Worm (Caenorhabditis elegans) whole organism, young adult: Measurements from ENCODE around the gene C33F10.1.
A peak's percentile ranks its signal among the peaks of the same experiment; 100 is the strongest.
"Not testable (repeated sequence)": the region's sequence is repeated elsewhere in the genome, so short reads cannot be mapped to it uniquely, and the experiment has no call there.

Experiments used
- B0019.2 ChIP-seq: fragments of 200-800 bp; sonication (Bioruptor generic); conservative IDR thresholded peaks from 2 replicates; pipeline ENCODE4 v1.3.6; 2022; ENCODE audit warnings: missing genetic modification reagents, missing genetic modification characterization, missing compliant biosample characterization
- B0261.1 ChIP-seq: sonication (generic microtip); optimal IDR thresholded peaks from 2 replicates; lab custom pipeline; 2016; ENCODE audit warnings: mild to moderate bottlenecking, missing genetic modification characterization, moderate library complexity, missing compliant biosample characterization
- C06A6.2 ChIP-seq: fragments of 200-800 bp; sonication (Bioruptor generic); conservative IDR thresholded peaks from 2 replicates; pipeline ENCODE4 v1.3.6; 2022; ENCODE audit warnings: missing genetic modification characterization, missing compliant biosample characterization
- F22D6.2 ChIP-seq: sonication (generic microtip); optimal IDR thresholded peaks from 2 replicates; lab custom pipeline; 2016; ENCODE audit warnings: mild to moderate bottlenecking, missing genetic modification characterization, missing compliant biosample characterization
- F57C9.4 ChIP-seq: sonication (generic microtip); optimal IDR thresholded peaks from 2 replicates; lab custom pipeline; 2017; ENCODE audit warnings: mild to moderate bottlenecking, missing genetic modification characterization, missing compliant biosample characterization
- K12H6.12 ChIP-seq: fragments of 200-800 bp; sonication (Bioruptor generic); optimal IDR thresholded peaks from 2 replicates; lab custom pipeline; 2018; ENCODE audit warnings: mild to moderate bottlenecking, missing genetic modification characterization, missing compliant biosample characterization
- T07F8.4 ChIP-seq: sonication (generic microtip); optimal IDR thresholded peaks from 2 replicates; lab custom pipeline; 2016; ENCODE audit warnings: mild to moderate bottlenecking, missing genetic modification characterization, moderate library complexity, missing compliant biosample characterization
- T26A5.8 ChIP-seq: sonication (generic microtip); optimal IDR thresholded peaks from 2 replicates; lab custom pipeline; 2016; ENCODE audit warnings: missing genetic modification characterization, missing compliant biosample characterization
- Y95B8A.8 ChIP-seq: fragments of 200-800 bp; sonication (Bioruptor generic); IDR thresholded peaks from 2 replicates; pipeline ENCODE4 v1.3.6; 2022; ENCODE audit warnings: missing genetic modification reagents, missing genetic modification characterization, missing compliant biosample characterization
- ZK185.1 ChIP-seq: sonication (generic microtip); optimal IDR thresholded peaks from 2 replicates; lab custom pipeline; 2016; ENCODE audit warnings: mild to moderate bottlenecking, missing genetic modification characterization, missing compliant biosample characterization; ENCODE audit not compliant: poor library complexity, severe bottlenecking
- attf-3 ChIP-seq: fragments of 200-800 bp; sonication (Bioruptor generic); conservative IDR thresholded peaks from 2 replicates; pipeline ENCODE4 v1.3.6; 2022; ENCODE audit warnings: missing genetic modification reagents, missing genetic modification characterization, missing compliant biosample characterization
- attf-5 ChIP-seq: fragments of 200-800 bp; sonication (Bioruptor generic); optimal IDR thresholded peaks from 2 replicates; lab custom pipeline; 2018; ENCODE audit warnings: mild to moderate bottlenecking, missing genetic modification characterization, missing compliant biosample characterization
- attf-6 ChIP-seq: fragments of 200-800 bp; sonication (Bioruptor generic); IDR thresholded peaks from 2 replicates; pipeline ENCODE4 v1.3.6; 2022; ENCODE audit warnings: missing genetic modification reagents, missing genetic modification characterization, missing compliant biosample characterization
- bed-2 ChIP-seq: fragments of 200-800 bp; sonication (Bioruptor generic); IDR thresholded peaks from 2 replicates; pipeline ENCODE4 v1.3.6; 2022; ENCODE audit warnings: missing genetic modification reagents, missing genetic modification characterization, missing compliant biosample characterization
- cebp-1 ChIP-seq, 2 experiments: fragments of 200-800 bp in 1 of 2; sonication (Bioruptor generic) in 1 of 2; sonication (generic microtip) in 1 of 2; IDR thresholded peaks in 1 of 2; optimal IDR thresholded peaks in 1 of 2; 2 replicates each; pipeline versions ENCODE4 v1.3.6 to Lab custom; 2017 to 2022; ENCODE audit warnings: missing compliant biosample characterization in 2 of 2, missing genetic modification characterization in 2 of 2, mild to moderate bottlenecking in 1 of 2, missing genetic modification reagents in 1 of 2, moderate library complexity in 1 of 2
- cebp-2 ChIP-seq: fragments of 200-800 bp; sonication (Bioruptor generic); IDR thresholded peaks from 2 replicates; pipeline ENCODE4 v1.3.6; 2022; ENCODE audit warnings: missing genetic modification characterization, missing compliant biosample characterization
- ceh-100 ChIP-seq: fragments of 200-800 bp; sonication (Bioruptor generic); IDR thresholded peaks from 2 replicates; pipeline ENCODE4 v1.3.6; 2022; ENCODE audit warnings: missing genetic modification reagents, missing genetic modification characterization, missing compliant biosample characterization
- ceh-27 ChIP-seq: fragments of 200-800 bp; sonication (Bioruptor generic); optimal IDR thresholded peaks from 2 replicates; lab custom pipeline; 2018; ENCODE audit warnings: mild to moderate bottlenecking, missing genetic modification characterization, moderate library complexity, missing compliant biosample characterization
- dpl-1 ChIP-seq: fragments of 150-350 bp; optimal IDR thresholded peaks from 2 replicates; lab custom pipeline; 2014; ENCODE audit warnings: missing biosample characterization, missing genetic modification reagents, missing genetic modification characterization
- efl-1 ChIP-seq: fragments of 150-350 bp; optimal IDR thresholded peaks from 2 replicates; lab custom pipeline; 2014; ENCODE audit warnings: missing biosample characterization, missing genetic modification reagents, missing genetic modification characterization
- gei-17 ChIP-seq: fragments of 200-800 bp; sonication (Bioruptor generic); optimal IDR thresholded peaks from 2 replicates; lab custom pipeline; 2018; ENCODE audit warnings: mild to moderate bottlenecking, missing genetic modification characterization, missing compliant biosample characterization
- hlh-12 ChIP-seq: sonication (generic microtip); optimal IDR thresholded peaks from 2 replicates; lab custom pipeline; 2016; ENCODE audit warnings: missing genetic modification characterization, missing compliant biosample characterization
- hlh-26 ChIP-seq: fragments of 200-800 bp; sonication (Bioruptor generic); conservative IDR thresholded peaks from 2 replicates; pipeline ENCODE4 v1.3.6; 2022; ENCODE audit warnings: missing genetic modification reagents, missing genetic modification characterization, missing compliant biosample characterization
- hrde-1 ChIP-seq: sonication (generic microtip); optimal IDR thresholded peaks from 2 replicates; lab custom pipeline; 2016; ENCODE audit warnings: missing genetic modification characterization, mild to moderate bottlenecking, missing compliant biosample characterization, moderate library complexity, missing genotype, missing genetic modification reagents, borderline replicate concordance
- let-607 ChIP-seq, 2 experiments: fragments of 200-800 bp in 1 of 2; sonication (Bioruptor generic) in 1 of 2; sonication (generic microtip) in 1 of 2; optimal IDR thresholded peaks; 2 replicates each; lab custom pipeline; 2016 to 2018; ENCODE audit warnings: mild to moderate bottlenecking in 2 of 2, missing compliant biosample characterization in 2 of 2, missing genetic modification characterization in 2 of 2, moderate library complexity in 2 of 2, missing genotype in 1 of 2
- lin-35 ChIP-seq, 3 experiments: fragments of 150-350 bp in 2 of 3; sonication (generic microtip) in 1 of 3; optimal IDR thresholded peaks; 2 replicates each; lab custom pipeline; 2014 to 2018; ENCODE audit warnings: missing biosample characterization in 3 of 3, missing genetic modification characterization in 3 of 3, missing genetic modification reagents in 3 of 3
- lin-40 ChIP-seq: sonication (generic microtip); optimal IDR thresholded peaks from 2 replicates; lab custom pipeline; 2016; ENCODE audit warnings: missing genetic modification characterization, mild to moderate bottlenecking, missing compliant biosample characterization, missing genotype, missing genetic modification reagents
- lin-54 ChIP-seq: fragments of 200-800 bp; sonication (Bioruptor generic); optimal IDR thresholded peaks from 2 replicates; lab custom pipeline; 2018; ENCODE audit warnings: mild to moderate bottlenecking, missing genetic modification characterization, missing compliant biosample characterization
- madf-10 ChIP-seq: sonication (generic microtip); optimal IDR thresholded peaks from 2 replicates; lab custom pipeline; 2016; ENCODE audit warnings: mild to moderate bottlenecking, missing genetic modification characterization, missing compliant biosample characterization
- mxl-1 ChIP-seq: sonication (generic microtip); optimal IDR thresholded peaks from 2 replicates; lab custom pipeline; 2016; ENCODE audit warnings: missing genetic modification characterization, missing compliant biosample characterization
- nfyb-1 ChIP-seq: fragments of 200-800 bp; sonication (Bioruptor generic); IDR thresholded peaks from 2 replicates; pipeline ENCODE4 v1.3.6; 2022; ENCODE audit warnings: missing genetic modification reagents, missing genetic modification characterization, missing compliant biosample characterization
- pbrm-1 ChIP-seq: fragments of 200-800 bp; sonication (Bioruptor generic); IDR thresholded peaks from 2 replicates; pipeline ENCODE4 v1.3.6; 2022; ENCODE audit warnings: missing genetic modification reagents, missing genetic modification characterization, missing compliant biosample characterization
- pha-4 ChIP-seq: fragments of 150-350 bp; sonication (generic microtip); optimal IDR thresholded peaks from 2 replicates; lab custom pipeline; 2014; ENCODE audit warnings: missing biosample characterization, missing genetic modification reagents, missing genetic modification characterization
- rec-8 ChIP-seq, 2 experiments: sonication (generic microtip); optimal IDR thresholded peaks; 2 replicates each; lab custom pipeline; 2016; ENCODE audit warnings: mild to moderate bottlenecking in 2 of 2, missing genetic modification characterization in 2 of 2, missing genetic modification reagents in 2 of 2, missing genotype in 2 of 2, missing biosample characterization in 1 of 2, missing compliant biosample characterization in 1 of 2, moderate library complexity in 1 of 2
- tbp1 ChIP-seq: fragments of 200-800 bp; sonication (Bioruptor generic); optimal IDR thresholded peaks from 2 replicates; lab custom pipeline; 2018; ENCODE audit warnings: mild to moderate bottlenecking, missing genetic modification characterization, missing compliant biosample characterization
- zfh-2 ChIP-seq: fragments of 200-800 bp; sonication (Bioruptor generic); conservative IDR thresholded peaks from 2 replicates; pipeline ENCODE4 v1.3.6; 2022; ENCODE audit warnings: missing genetic modification reagents, missing genetic modification characterization, missing compliant biosample characterization
- zim-3 ChIP-seq: sonication (generic microtip); optimal IDR thresholded peaks from 2 replicates; lab custom pipeline; 2017; ENCODE audit warnings: mild to moderate bottlenecking, missing genetic modification characterization, moderate library complexity, missing compliant biosample characterization

Gene C33F10.1

DNA sequence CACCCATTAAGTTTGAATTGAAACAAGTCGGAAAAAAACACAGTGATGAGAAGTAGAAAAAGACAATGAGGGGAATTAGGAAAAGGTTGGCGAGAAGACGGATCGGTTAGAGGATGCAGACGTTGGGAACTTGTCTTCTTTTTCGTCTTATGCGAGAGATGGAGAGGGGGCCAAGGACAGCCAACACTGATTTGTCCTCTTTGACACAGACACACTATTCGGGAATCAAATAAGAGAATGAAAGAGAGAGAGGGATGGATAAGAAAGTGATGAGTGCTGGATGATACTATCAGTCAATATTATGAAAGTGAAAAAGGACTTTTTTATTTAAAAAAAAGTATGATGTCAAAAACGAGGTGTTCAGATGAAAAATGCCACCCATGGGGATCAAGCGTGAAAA lies 13.1 kb upstream of the C33F10.1 start, which contains the start of gene lact-5:
lact-5 (minus strand) TSS at position 1 of the 400 bp plus-strand sequence.
- TF ChIP-seq attf-6, result no peak
- TF ChIP-seq bed-2 (GFP tag; lab: Robert Waterston, UW), result no peak
- no peak for TF ChIP-seq T26A5.8 (tag; lab: Kevin White, UChicago)
- TF ChIP-seq gei-17, result no peak
- no peak for TF ChIP-seq madf-10
- no peak for TF ChIP-seq lin-35 (GFP tag; optimal IDR thresholded peaks at IDR 0.05; lab: Kevin White, UChicago)
- TF ChIP-seq C06A6.2 (GFP tag; lab: Robert Waterston, UW), result no peak

- TF ChIP-seq mxl-1 (no peak), tbp1 (no peak), Y95B8A.8 (GFP tag; lab: Robert Waterston, UW) (no peak), hlh-26 (GFP tag; lab: Robert Waterston, UW) (no peak), lin-35 (GFP tag; optimal IDR thresholded peaks at IDR 0.05; lab: Kevin White, UChicago) (no peak), K12H6.12 (no peak), zfh-2 (GFP tag; lab: Robert Waterston, UW) (no peak), ZK185.1 (no peak), let-607 (tag; optimal IDR thresholded peaks at IDR 0.05; lab: Kevin White, UChicago) (no peak), lin-40 (tag; lab: Kevin White, UChicago) (no peak), attf-3 (no peak), cebp-2 (GFP tag; lab: Robert Waterston, UW) (no peak), C06A6.2 (GFP tag; lab: Robert Waterston, UW) (no peak)
- TF ChIP-seq, all 124 proteins: peak for 0
Observed at ce11 chrII:4822610-4823009, 12.2 kb upstream of the C33F10.1 start.

ce11 chrII:4825133-4825532 lies 9.7 kb upstream of the C33F10.1 start, which contains the start of the genes C33F10.8 and msp-40:
C33F10.8 (minus strand) TSS chrII:4825233.
msp-40 (plus strand) TSS chrII:4825414.
- TF ChIP-seq hlh-26 (GFP tag; lab: Robert Waterston, UW); ceh-100 (GFP tag; lab: Robert Waterston, UW); lin-40 (tag; lab: Kevin White, UChicago): not testable (repeated sequence)

ce11 chrII:4827734-4828609 lies 6.9 kb upstream of the C33F10.1 start, which contains the start of the genes fbxb-88 and tbck-1:
fbxb-88 (minus strand) TSS chrII:4827884.
tbck-1 (plus strand) TSS chrII:4828559.
- TF ChIP-seq dpl-1 (GFP tag; lab: Kevin White, UChicago), result peak; percentile 83
- peak; percentile 4 to 88 (median 33) for TF ChIP-seq lin-35 (GFP tag; optimal IDR thresholded peaks at IDR 0.05; lab: Kevin White, UChicago)
- TF ChIP-seq attf-3, result no peak
- TF ChIP-seq attf-5, result peak; percentile 44
- TF ChIP-seq lin-54 (GFP tag; lab: Kevin White, UChicago), result peak; percentile 96
- TF ChIP-seq F57C9.4, result no peak
- TF ChIP-seq efl-1, result peak; percentile 76

DNA sequence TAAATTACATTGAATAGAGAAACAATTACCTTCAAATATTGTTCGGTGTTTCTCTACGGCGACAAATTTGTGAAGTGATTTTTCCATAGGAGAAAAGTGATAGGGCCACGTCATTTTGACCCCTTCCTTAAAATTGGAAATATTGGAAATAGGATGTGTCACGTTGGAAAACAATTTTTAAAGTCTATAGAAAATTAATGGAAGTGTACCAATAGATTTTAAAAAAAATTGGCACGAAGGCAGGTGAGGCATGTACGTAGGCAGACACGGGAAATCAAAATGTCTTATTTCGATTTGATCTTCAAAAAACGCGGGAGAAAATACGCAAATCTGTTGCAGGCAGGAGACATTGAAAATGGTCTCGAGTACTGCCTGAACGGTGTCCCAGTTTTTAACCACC lies 2.8 kb downstream of the C33F10.1 start, which contains the start of gene C33F10.12:
C33F10.12 (minus strand) TSS at position 101 of the 400 bp plus-strand sequence.
- TF ChIP-seq pha-4 (tag; lab: Kevin White, UChicago) (no peak), nfyb-1 (GFP tag; lab: Robert Waterston, UW) (no peak), rec-8 (tag; optimal IDR thresholded peaks at IDR 0.05; lab: Kevin White, UChicago) (no peak), B0261.1 (tag; lab: Kevin White, UChicago) (no peak), hlh-12 (tag; lab: Kevin White, UChicago) (no peak), T07F8.4 (tag; lab: Kevin White, UChicago) (no peak), pbrm-1 (GFP tag; lab: Robert Waterston, UW) (no peak), hrde-1 (no peak), attf-6 (no peak), cebp-1 (GFP tag; IDR thresholded peaks at IDR 0.05; lab: Robert Waterston, UW) (no peak), cebp-1 (tag; optimal IDR thresholded peaks at IDR 0.05; lab: Kevin White, UChicago) (no peak), zim-3 (tag; lab: Kevin White, UChicago) (no peak), ceh-27 (GFP tag; lab: Kevin White, UChicago) (no peak), F22D6.2 (tag; lab: Kevin White, UChicago) (no peak), lin-40 (tag; lab: Kevin White, UChicago) (no peak), B0019.2 (GFP tag; lab: Robert Waterston, UW) (no peak)
